Worm (Caenorhabditis elegans) whole organism, L4 larva: ENCODE measurements around the gene cgp-1.

ENCODE experiments used
- attf-4 ChIP-seq: sonication (generic microtip); optimal IDR thresholded peaks from 3 replicates; lab custom pipeline; 2017; ENCODE audit warnings: missing biosample characterization, missing genetic modification characterization
- ceh-82 ChIP-seq: sonication (generic microtip); optimal IDR thresholded peaks from 2 replicates; lab custom pipeline; 2017; ENCODE audit warnings: missing biosample characterization, missing genetic modification characterization
- lin-39 ChIP-seq: fragments of 150-350 bp; optimal IDR thresholded peaks from 2 replicates; lab custom pipeline; 2014; ENCODE audit warnings: missing biosample characterization, missing genetic modification reagents, missing genetic modification characterization
- mdl-1 ChIP-seq, 2 experiments: fragments of 150-350 bp in 1 of 2; sonication (generic microtip) in 1 of 2; optimal IDR thresholded peaks; 2 replicates each; lab custom pipeline; 2014 to 2017; ENCODE audit warnings: missing biosample characterization in 2 of 2, missing genetic modification characterization in 2 of 2
- mes-2 ChIP-seq: sonication (generic microtip); optimal IDR thresholded peaks from 2 replicates; lab custom pipeline; 2016; ENCODE audit warnings: missing genotype, mild to moderate bottlenecking, missing genetic modification characterization, missing compliant biosample characterization; ENCODE audit not compliant: poor library complexity, severe bottlenecking
- nhr-237 ChIP-seq: sonication (generic microtip); optimal IDR thresholded peaks from 2 replicates; lab custom pipeline; 2017; ENCODE audit warnings: missing biosample characterization, missing genetic modification characterization
- unc-39 ChIP-seq: sonication (generic microtip); optimal IDR thresholded peaks from 2 replicates; lab custom pipeline; 2017; ENCODE audit warnings: missing biosample characterization, missing genetic modification characterization

- no peak for TF ChIP-seq nhr-237
- no peak for TF ChIP-seq ceh-82 (tag; lab: Kevin White, UChicago)
- TF ChIP-seq mdl-1 (tag; optimal IDR thresholded peaks at IDR 0.05; lab: Kevin White, UChicago), result no peak
- TF ChIP-seq unc-39 (tag; lab: Kevin White, UChicago), result no peak
- no peak for TF ChIP-seq lin-39 (tag; lab: Kevin White, UChicago)
- TF ChIP-seq mes-2 (tag; lab: Kevin White, UChicago), result no peak
- TF ChIP-seq attf-4, result no peak
These were observed 15.1 kb upstream of the cgp-1 start for ce11 chrV:137667-138066.
